Worm (Caenorhabditis elegans) whole organism, young adult: ENCODE measurements around the gene ifas-3.

Experiments used
- cebp-2 ChIP-seq: fragments of 200-800 bp; sonication (Bioruptor generic); IDR thresholded peaks from 2 replicates; pipeline ENCODE4 v1.3.6; 2022; ENCODE audit warnings: missing genetic modification characterization, missing compliant biosample characterization
- ets-4 ChIP-seq: fragments of 200-800 bp; sonication (Bioruptor generic); optimal IDR thresholded peaks from 2 replicates; lab custom pipeline; 2018; ENCODE audit warnings: mild to moderate bottlenecking, missing genetic modification characterization, missing compliant biosample characterization
- him-1 ChIP-seq: sonication (generic microtip); optimal IDR thresholded peaks from 2 replicates; lab custom pipeline; 2016; ENCODE audit warnings: missing genotype, missing genetic modification reagents, missing genetic modification characterization, missing compliant biosample characterization
- hmg-1.2 ChIP-seq: fragments of 200-800 bp; sonication (Bioruptor generic); IDR thresholded peaks from 2 replicates; pipeline ENCODE4 v1.3.6; 2022; ENCODE audit warnings: missing genetic modification reagents, missing genetic modification characterization, missing compliant biosample characterization
- hmg-20 ChIP-seq: fragments of 200-800 bp; sonication (Bioruptor generic); IDR thresholded peaks from 2 replicates; pipeline ENCODE4 v1.3.6; 2022; ENCODE audit warnings: missing genetic modification reagents, missing genetic modification characterization, missing compliant biosample characterization
- hrde-1 ChIP-seq: sonication (generic microtip); optimal IDR thresholded peaks from 2 replicates; lab custom pipeline; 2016; ENCODE audit warnings: missing genetic modification characterization, mild to moderate bottlenecking, missing compliant biosample characterization, moderate library complexity, missing genotype, missing genetic modification reagents, borderline replicate concordance
- lir-1 ChIP-seq: fragments of 200-800 bp; sonication (Bioruptor generic); conservative IDR thresholded peaks from 2 replicates; pipeline ENCODE4 v1.3.6; 2022; ENCODE audit warnings: missing genetic modification reagents, missing genetic modification characterization, missing compliant biosample characterization
- lsy-27 ChIP-seq: sonication (generic microtip); optimal IDR thresholded peaks from 2 replicates; lab custom pipeline; 2017; ENCODE audit warnings: missing genetic modification characterization, mild to moderate bottlenecking, missing compliant biosample characterization, antibody characterized with exemption, missing genotype, borderline replicate concordance; ENCODE audit not compliant: insufficient read depth
- mcd-1 ChIP-seq: fragments of 200-800 bp; sonication (Bioruptor generic); IDR thresholded peaks from 2 replicates; pipeline ENCODE4 v1.3.6; 2022; ENCODE audit warnings: missing genetic modification reagents, missing genetic modification characterization, missing compliant biosample characterization
- pha-4 ChIP-seq: fragments of 150-350 bp; sonication (generic microtip); optimal IDR thresholded peaks from 2 replicates; lab custom pipeline; 2014; ENCODE audit warnings: missing biosample characterization, missing genetic modification reagents, missing genetic modification characterization
- unc-62 ChIP-seq: fragments of 150-350 bp; optimal IDR thresholded peaks from 2 replicates; lab custom pipeline; 2014; ENCODE audit warnings: missing biosample characterization, missing genetic modification reagents, missing genetic modification characterization
- xnd-1 ChIP-seq: sonication (generic microtip); optimal IDR thresholded peaks from 2 replicates; lab custom pipeline; 2016; ENCODE audit warnings: missing genotype, missing genetic modification reagents, missing genetic modification characterization, missing compliant biosample characterization

ce11 chrIV:15937088-15937487 lies 13.6 kb downstream of the ifas-3 start:
- TF ChIP-seq lir-1 (GFP tag; lab: Robert Waterston, UW): no peak
- no peak for TF ChIP-seq lsy-27 (tag; lab: Kevin White, UChicago)
- no peak for TF ChIP-seq hmg-20 (GFP tag; lab: Robert Waterston, UW)
- no peak for TF ChIP-seq hmg-1.2 (GFP tag; lab: Robert Waterston, UW)
- TF ChIP-seq xnd-1 (tag; lab: Kevin White, UChicago): no peak
- no peak for TF ChIP-seq him-1 (tag; lab: Kevin White, UChicago)
- TF ChIP-seq ets-4 (GFP tag; lab: Kevin White, UChicago): no peak
- no peak for TF ChIP-seq cebp-2
- no peak for TF ChIP-seq mcd-1
- no peak for TF ChIP-seq pha-4 (tag; lab: Kevin White, UChicago)
- no peak for TF ChIP-seq unc-62 (GFP tag; lab: Kevin White, UChicago)
- TF ChIP-seq hrde-1: no peak
